Worm (Caenorhabditis elegans): ENCODE results near the gene irld-62.

DNA sequence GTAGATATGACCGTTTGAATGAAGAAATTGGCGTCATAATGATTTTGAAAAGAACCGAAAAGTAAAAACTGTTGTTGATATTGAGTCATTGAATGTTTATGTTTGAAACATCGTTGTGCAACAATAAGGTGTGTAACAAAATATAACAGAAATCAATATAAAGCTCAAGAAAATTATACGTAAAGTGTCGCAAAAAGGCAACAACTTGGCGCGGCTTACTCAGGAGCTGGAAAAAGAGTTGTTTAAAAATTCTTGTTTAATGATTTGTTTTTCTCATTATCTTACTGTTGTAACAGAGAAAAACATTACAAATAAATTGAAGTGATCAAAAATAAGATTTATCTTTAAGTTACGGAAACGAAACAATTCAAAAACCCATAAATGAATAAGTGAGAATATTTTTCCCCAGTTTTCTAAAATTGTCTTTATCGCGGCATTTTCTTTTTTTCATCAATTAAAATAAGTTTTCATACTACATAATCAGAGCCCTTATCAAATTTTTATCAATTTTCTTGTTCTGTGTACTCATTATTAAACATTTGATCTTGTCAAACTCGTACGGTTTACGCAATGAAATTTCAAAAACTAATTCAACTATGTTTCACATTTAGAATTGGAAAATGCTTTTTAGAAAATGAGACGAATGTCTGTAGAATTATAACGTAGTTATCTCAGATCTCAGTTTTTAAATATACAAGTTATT, 17.0 kb downstream of the irld-62 start, which contains the start of gene ZK1037.6:
- TF ChIP-seq nhr-232 (tag; optimal IDR thresholded peaks at IDR 0.05) (no peak), ztf-16 (tag; optimal IDR thresholded peaks at IDR 0.05) (no peak)
